Worm (Caenorhabditis elegans) whole organism, L2 larva: ENCODE results near the gene csn-1.
"Not testable (repeated sequence)": the region's sequence is repeated elsewhere in the genome, so short reads cannot be mapped to it uniquely, and the experiment has no call there.

Experiments used
- C34F6.9 ChIP-seq: fragments of 150-350 bp; optimal IDR thresholded peaks from 2 replicates; lab custom pipeline; 2014; ENCODE audit warnings: missing biosample characterization, missing genetic modification characterization
- F13H6.1 ChIP-seq: sonication (generic microtip); optimal IDR thresholded peaks from 2 replicates; lab custom pipeline; 2016; ENCODE audit warnings: missing genetic modification characterization, missing compliant biosample characterization
- ZK546.5 ChIP-seq: sonication (generic microtip); optimal IDR thresholded peaks from 2 replicates; lab custom pipeline; 2017; ENCODE audit warnings: missing biosample characterization, missing genetic modification characterization
- alr-1 ChIP-seq: fragments of 150-350 bp; optimal IDR thresholded peaks from 2 replicates; lab custom pipeline; 2014; ENCODE audit warnings: missing biosample characterization, missing genetic modification characterization
- blmp-1 ChIP-seq: sonication (generic microtip); optimal IDR thresholded peaks from 2 replicates; lab custom pipeline; 2017; ENCODE audit warnings: missing genetic modification characterization, mild to moderate bottlenecking, missing compliant biosample characterization, antibody characterized with exemption, moderate library complexity; ENCODE audit not compliant: insufficient read depth
- ceh-16 ChIP-seq: fragments of 150-350 bp; optimal IDR thresholded peaks from 2 replicates; lab custom pipeline; 2014; ENCODE audit warnings: missing biosample characterization, missing genetic modification characterization
- ceh-82 ChIP-seq: fragments of 150-350 bp; optimal IDR thresholded peaks from 2 replicates; lab custom pipeline; 2014; ENCODE audit warnings: missing biosample characterization, missing genetic modification characterization
- crh-2 ChIP-seq: sonication (generic microtip); optimal IDR thresholded peaks from 2 replicates; lab custom pipeline; 2017; ENCODE audit warnings: missing biosample characterization, missing genetic modification characterization
- elt-1 ChIP-seq: fragments of 150-350 bp; optimal IDR thresholded peaks from 2 replicates; lab custom pipeline; 2014; ENCODE audit warnings: missing biosample characterization, missing genetic modification characterization
- elt-3 ChIP-seq: sonication (generic microtip); optimal IDR thresholded peaks from 2 replicates; lab custom pipeline; 2017; ENCODE audit warnings: missing biosample characterization, missing genetic modification characterization
- fos-1 ChIP-seq: fragments of 150-350 bp; optimal IDR thresholded peaks from 2 replicates; lab custom pipeline; 2014; ENCODE audit warnings: missing biosample characterization, missing genetic modification characterization
- gmeb-1 ChIP-seq: fragments of 150-350 bp; optimal IDR thresholded peaks from 2 replicates; lab custom pipeline; 2014; ENCODE audit warnings: missing biosample characterization, missing genetic modification characterization
- lin-13 ChIP-seq: fragments of 150-350 bp; optimal IDR thresholded peaks from 2 replicates; lab custom pipeline; 2014; ENCODE audit warnings: missing biosample characterization, missing genetic modification reagents, missing genetic modification characterization
- lsy-2 ChIP-seq, 2 experiments: fragments of 150-350 bp in 1 of 2; sonication (generic microtip) in 1 of 2; optimal IDR thresholded peaks; 2 replicates each; lab custom pipeline; 2014 to 2017; ENCODE audit warnings: missing biosample characterization in 2 of 2, missing genetic modification characterization in 2 of 2
- nhr-10 ChIP-seq: sonication (generic microtip); optimal IDR thresholded peaks from 2 replicates; lab custom pipeline; 2017; ENCODE audit warnings: missing biosample characterization, missing genetic modification characterization
- nhr-129 ChIP-seq: fragments of 150-350 bp; optimal IDR thresholded peaks from 2 replicates; lab custom pipeline; 2014; ENCODE audit warnings: missing biosample characterization, missing genetic modification characterization
- nhr-25 ChIP-seq: fragments of 150-350 bp; sonication (generic microtip); optimal IDR thresholded peaks from 3 replicates; lab custom pipeline; 2014; ENCODE audit warnings: missing biosample characterization, missing genetic modification characterization
- nhr-6 ChIP-seq: fragments of 150-350 bp; optimal IDR thresholded peaks from 2 replicates; lab custom pipeline; 2014; ENCODE audit warnings: missing biosample characterization, missing genetic modification characterization
- nhr-77 ChIP-seq: fragments of 150-350 bp; optimal IDR thresholded peaks from 2 replicates; lab custom pipeline; 2014; ENCODE audit warnings: missing biosample characterization, missing genetic modification characterization
- sem-4 ChIP-seq: fragments of 150-350 bp; optimal IDR thresholded peaks from 2 replicates; lab custom pipeline; 2014; ENCODE audit warnings: missing biosample characterization, missing genetic modification reagents, missing genetic modification characterization
- sma-9 ChIP-seq, 2 experiments: fragments of 150-350 bp in 1 of 2; sonication (generic microtip) in 1 of 2; optimal IDR thresholded peaks; 2 replicates each; lab custom pipeline; 2014 to 2016; ENCODE audit warnings: missing genetic modification characterization in 2 of 2, mild to moderate bottlenecking in 1 of 2, missing biosample characterization in 1 of 2, missing compliant biosample characterization in 1 of 2, missing genetic modification reagents in 1 of 2, moderate library complexity in 1 of 2
- snpc-4 ChIP-seq: fragments of 150-350 bp; optimal IDR thresholded peaks from 2 replicates; lab custom pipeline; 2014; ENCODE audit warnings: missing biosample characterization, missing genetic modification characterization
- unc-55 ChIP-seq: fragments of 150-350 bp; sonication (generic microtip); optimal IDR thresholded peaks from 3 replicates; lab custom pipeline; 2014; ENCODE audit warnings: missing biosample characterization, missing genetic modification reagents, missing genetic modification characterization
- unc-62 ChIP-seq: fragments of 150-350 bp; optimal IDR thresholded peaks from 2 replicates; lab custom pipeline; 2014; ENCODE audit warnings: missing biosample characterization, missing genetic modification reagents, missing genetic modification characterization
- ztf-1 ChIP-seq: fragments of 200-800 bp; sonication (Bioruptor generic); conservative IDR thresholded peaks from 2 replicates; pipeline ENCODE4 v1.3.6; 2022; ENCODE audit warnings: missing genetic modification characterization, missing compliant biosample characterization
- ztf-4 ChIP-seq: fragments of 150-350 bp; optimal IDR thresholded peaks from 2 replicates; lab custom pipeline; 2014; ENCODE audit warnings: missing biosample characterization, missing genetic modification characterization

The csn-1 gene

DNA sequence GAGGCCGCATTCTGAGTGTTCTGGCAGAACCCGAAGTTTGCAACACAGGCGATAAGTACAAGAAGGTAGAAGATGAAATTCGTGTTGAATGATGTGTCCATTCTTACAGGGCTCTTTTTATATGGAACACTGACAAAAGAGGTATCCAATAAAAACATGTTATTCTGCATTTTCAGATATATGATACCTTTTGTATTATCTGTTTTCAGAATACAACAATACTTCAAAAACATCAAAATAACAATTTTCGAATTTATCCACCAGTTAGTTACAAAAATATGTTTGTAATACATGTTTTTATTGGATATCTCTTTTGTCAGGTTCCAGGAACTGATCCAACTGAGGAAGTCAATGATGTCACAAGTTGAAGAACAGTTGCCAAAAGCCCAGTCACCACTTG, 27.2 kb upstream of the csn-1 start, which contains the start of gene C06H5.13:
Gene C06H5.13 (minus strand): TSS at position 101 of the 400 bp plus-strand sequence.
- not testable (repeated sequence) for TF ChIP-seq alr-1 (tag; lab: Kevin White, UChicago); sem-4 (tag; lab: Kevin White, UChicago); unc-62 (GFP tag; lab: Kevin White, UChicago)

DNA sequence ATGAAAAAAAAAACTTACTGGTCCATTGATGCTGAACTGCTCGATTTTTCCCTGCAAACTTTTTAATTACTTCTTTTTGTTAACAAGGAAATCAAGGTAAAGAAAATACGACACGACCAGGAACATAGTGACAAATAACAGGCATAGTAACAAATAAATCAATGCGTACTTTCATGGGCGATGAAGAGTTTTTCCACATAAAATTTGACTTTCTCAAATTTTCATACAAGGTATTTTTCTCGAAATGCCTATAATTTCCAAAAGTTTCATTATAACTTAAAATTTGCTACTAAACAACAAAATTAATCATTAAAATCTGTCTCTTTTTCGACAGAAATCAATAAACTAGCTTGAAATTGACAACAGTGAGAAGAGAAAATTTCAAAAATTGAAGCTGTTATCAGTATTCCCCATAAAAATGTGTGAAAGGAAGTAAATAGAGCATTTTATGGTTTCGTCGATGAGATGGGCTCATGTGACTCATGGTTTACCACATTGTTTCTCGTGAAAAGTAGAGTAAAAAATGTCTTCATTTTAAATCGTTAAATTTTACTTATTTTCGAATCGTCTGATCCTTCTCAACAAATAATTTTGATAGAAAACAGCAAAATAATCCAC, 26.4 kb upstream of the csn-1 start, which contains the start of gene fbxa-156:
Gene fbxa-156 (minus strand): TSS at position 51 of the 618 bp plus-strand sequence.
- TF ChIP-seq fos-1 (tag; lab: Kevin White, UChicago) = peak; percentile 51
- TF ChIP-seq blmp-1 = no peak

DNA sequence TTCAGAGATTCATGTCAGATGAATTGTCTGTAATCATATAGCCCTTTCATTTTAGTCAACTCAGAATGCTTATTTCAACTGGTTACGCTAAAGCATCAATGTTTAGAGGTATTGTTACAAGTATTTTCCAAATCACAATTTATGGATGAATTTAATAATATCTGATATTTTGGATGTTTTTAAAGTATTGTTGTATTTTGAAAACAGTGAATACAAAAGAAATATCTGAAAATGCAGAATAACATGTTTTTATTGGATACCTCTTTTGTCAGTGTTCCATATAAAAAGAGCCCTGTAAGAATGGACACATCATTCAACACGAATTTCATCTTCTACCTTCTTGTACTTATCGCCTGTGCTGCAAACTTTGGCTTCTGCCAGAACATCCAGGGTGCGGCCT, 24.0 kb upstream of the csn-1 start, which contains the start of gene C06H5.12:
Gene C06H5.12 (plus strand): TSS at position 301 of the 400 bp plus-strand sequence.
- TF ChIP-seq sma-9 (GFP tag; optimal IDR thresholded peaks at IDR 0.05; lab: Kevin White, UChicago); sma-9 (tag; optimal IDR thresholded peaks at IDR 0.05; lab: Kevin White, UChicago); elt-3 (tag; lab: Kevin White, UChicago); elt-1 (tag; lab: Kevin White, UChicago): not testable (repeated sequence)
- TF ChIP-seq, all 48 proteins: peak for 0; not testable (repeated sequence) for 48

DNA sequence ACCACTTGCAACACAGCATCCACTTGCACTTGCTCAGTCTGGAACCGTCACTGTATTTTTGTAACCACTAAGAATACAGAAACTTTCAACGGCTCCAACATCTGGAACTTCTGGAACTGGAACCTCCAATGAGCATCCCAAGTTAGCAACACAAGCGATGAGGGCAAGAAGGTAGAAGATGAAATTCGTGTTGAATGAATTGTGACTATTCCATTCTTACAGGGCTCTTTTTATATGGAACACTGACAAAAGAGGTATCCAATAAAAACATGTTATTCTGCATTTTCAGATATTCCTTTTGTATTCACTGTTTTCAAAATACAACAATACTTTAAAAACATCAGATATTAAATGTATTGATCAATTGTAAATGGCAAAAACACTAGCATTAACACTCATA, 23.5 kb upstream of the csn-1 start, which contains the start of gene C06H5.11:
Gene C06H5.11 (minus strand): TSS at position 101 of the 400 bp plus-strand sequence.
- TF ChIP-seq nhr-129 (tag; lab: Kevin White, UChicago); ceh-82 (tag; lab: Kevin White, UChicago); F13H6.1: not testable (repeated sequence)
- TF ChIP-seq, all 48 proteins: peak for 0; not testable (repeated sequence) for 48

DNA sequence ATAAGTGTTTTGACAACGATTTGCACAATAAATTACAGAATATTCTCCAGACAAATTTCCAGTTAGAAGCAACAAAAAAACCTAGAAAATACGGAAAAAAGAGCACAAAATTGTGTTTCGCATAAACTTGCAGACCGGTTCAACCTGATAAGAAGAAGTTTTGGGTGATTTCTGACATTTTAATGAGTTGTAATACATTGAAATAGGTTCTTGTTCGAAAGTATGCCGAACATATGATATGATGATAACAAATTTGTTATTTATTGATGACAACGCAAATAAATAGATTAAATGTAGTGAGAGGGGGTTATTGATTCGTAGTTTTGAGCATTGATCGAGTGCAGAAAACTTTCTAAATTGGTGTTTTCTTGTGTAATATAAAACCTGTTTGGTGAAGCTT, 20.9 kb upstream of the csn-1 start:
- TF ChIP-seq sem-4 (tag; lab: Kevin White, UChicago) = no peak
- TF ChIP-seq nhr-25 (tag; lab: Kevin White, UChicago) = no peak
- TF ChIP-seq elt-1 (tag; lab: Kevin White, UChicago) = no peak
- no peak for TF ChIP-seq snpc-4 (tag; lab: Kevin White, UChicago)
- peak; percentile 32 for TF ChIP-seq fos-1 (tag; lab: Kevin White, UChicago)
- no peak for TF ChIP-seq F13H6.1
- no peak for TF ChIP-seq ceh-16 (tag; lab: Kevin White, UChicago)

DNA sequence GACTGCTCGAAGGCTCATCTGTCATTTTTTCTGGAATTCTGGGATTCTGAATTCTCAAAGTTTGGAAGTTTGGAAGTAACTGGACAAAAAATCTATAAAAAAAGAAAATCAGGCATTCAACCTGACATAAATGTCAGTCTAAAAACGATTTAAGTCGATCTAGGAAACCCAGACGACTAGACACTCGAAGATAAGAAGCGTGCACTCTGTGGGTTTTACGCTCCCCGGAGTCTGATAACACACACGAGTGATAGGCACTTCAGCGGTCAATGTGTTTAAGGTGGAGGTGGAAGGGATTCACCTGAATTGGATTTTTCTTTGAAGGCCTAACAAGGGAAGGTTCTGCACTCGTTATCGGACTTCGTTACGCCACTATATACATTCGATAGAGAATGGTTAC, 18.5 kb upstream of the csn-1 start, which contains the start of gene C06H5.6:
Gene C06H5.6 (minus strand): TSS at position 46 of the 400 bp plus-strand sequence.
- no peak for TF ChIP-seq ztf-4 (tag; lab: Kevin White, UChicago)
- TF ChIP-seq nhr-10 (tag; lab: Kevin White, UChicago) = no peak
- peak; percentile 35 for TF ChIP-seq fos-1 (tag; lab: Kevin White, UChicago)
- TF ChIP-seq, all 48 proteins: peak for 1

DNA sequence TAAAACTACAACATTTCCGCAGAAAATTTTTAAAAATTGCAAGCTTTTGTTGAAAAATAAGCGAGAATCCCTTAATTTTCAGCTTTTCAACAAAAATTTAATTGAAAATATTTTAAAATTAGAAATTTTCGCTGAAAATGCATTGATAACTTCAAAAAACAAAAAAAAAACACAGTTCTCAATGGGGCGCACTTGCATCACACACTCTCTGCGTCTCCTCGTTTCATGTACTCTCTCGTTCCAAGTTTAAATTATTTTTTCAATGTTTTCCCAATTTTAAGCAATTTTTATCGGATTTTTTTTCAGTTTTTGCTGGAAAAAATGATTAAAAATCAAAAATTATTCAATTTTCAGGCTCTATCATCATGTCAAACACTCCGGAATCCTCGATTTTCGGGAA, 598 bp upstream of the csn-1 start, which contains the start of gene phf-14:
Gene phf-14 (plus strand): TSS at position 345 of the 400 bp plus-strand sequence.
- TF ChIP-seq lin-13 (peak; percentile 48), nhr-25 (tag; lab: Kevin White, UChicago) (peak; percentile 36), lsy-2 (tag; optimal IDR thresholded peaks at IDR 0.05; lab: Kevin White, UChicago) (peak; percentile 19 to 75), ztf-1 (GFP tag; lab: Robert Waterston, UW) (no peak), sem-4 (tag; lab: Kevin White, UChicago) (peak; percentile 64), nhr-77 (no peak), F13H6.1 (peak; percentile 41), nhr-6 (tag; lab: Kevin White, UChicago) (peak; percentile 60), snpc-4 (tag; lab: Kevin White, UChicago) (peak; percentile 46), C34F6.9 (tag; lab: Kevin White, UChicago) (peak; percentile 39), ZK546.5 (no peak), crh-2 (tag; lab: Kevin White, UChicago) (peak; percentile 39), unc-55 (GFP tag; lab: Kevin White, UChicago) (peak; percentile 66), blmp-1 (no peak), ceh-82 (tag; lab: Kevin White, UChicago) (no peak), gmeb-1 (tag; lab: Kevin White, UChicago) (peak; percentile 77)
